Worm (Caenorhabditis elegans): ENCODE results near the gene F35E12.6.

DNA sequence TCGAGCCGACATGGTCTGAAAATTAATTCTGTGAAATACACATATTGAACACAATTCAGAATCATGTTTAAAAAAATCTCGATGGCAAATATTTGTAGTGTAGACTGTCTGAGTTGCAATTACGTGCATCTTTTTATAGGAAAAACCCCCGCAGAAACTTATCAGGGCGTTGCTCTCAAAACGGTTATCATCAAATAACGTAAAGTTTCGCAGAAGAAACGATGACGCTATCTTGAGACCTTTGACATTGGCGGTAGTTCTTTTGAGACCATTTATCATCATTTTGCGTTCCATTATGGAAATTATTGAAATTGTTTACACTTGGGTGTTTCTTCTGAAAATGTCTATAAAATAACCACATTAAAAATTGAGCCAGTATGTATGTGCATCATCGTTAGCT, 5.3 kb downstream of the F35E12.6 start, which contains the start of gene dct-17:
- TF ChIP-seq W03F9.2 (tag; optimal IDR thresholded peaks at IDR 0.05), result no peak
- no peak for TF ChIP-seq him-1 (tag; optimal IDR thresholded peaks at IDR 0.05)
- no peak for TF ChIP-seq dao-5 (tag; optimal IDR thresholded peaks at IDR 0.05)
